Fruit fly (Drosophila melanogaster) whole organism, embryonic: ENCODE results near the gene Coq2.
A peak's percentile ranks its signal among the peaks of the same experiment; 100 is the strongest.

Experiments used
- Abd-B ChIP-seq: fragments of 200-800 bp; sonication (Bioruptor generic); optimal IDR thresholded peaks from 2 replicates; lab custom pipeline; 2018; ENCODE audit warnings: missing biosample characterization, mild to moderate bottlenecking, missing genetic modification characterization, moderate library complexity
- CG10274 ChIP-seq: fragments of 200-800 bp; sonication (Bioruptor generic); optimal IDR thresholded peaks from 3 replicates; lab custom pipeline; 2017; ENCODE audit warnings: missing biosample characterization, mild to moderate bottlenecking, missing genetic modification characterization
- CG10431 ChIP-seq: fragments of 200-800 bp; sonication (Bioruptor generic); optimal IDR thresholded peaks from 3 replicates; lab custom pipeline; 2018; ENCODE audit warnings: missing biosample characterization, mild to moderate bottlenecking, missing genetic modification characterization
- CG10654 ChIP-seq: fragments of 200-800 bp; sonication (Bioruptor generic); optimal IDR thresholded peaks from 2 replicates; lab custom pipeline; 2016; ENCODE audit warnings: missing biosample characterization, missing genetic modification characterization
- CG10979 ChIP-seq: fragments of 200-800 bp; sonication (Bioruptor generic); optimal IDR thresholded peaks from 2 replicates; lab custom pipeline; 2018; ENCODE audit warnings: missing biosample characterization, mild to moderate bottlenecking, missing genetic modification characterization, moderate library complexity
- CG11696 ChIP-seq: fragments of 200-800 bp; sonication (Bioruptor generic); IDR thresholded peaks from 2 replicates; pipeline ENCODE4 v1.3.6; 2022; ENCODE audit warnings: missing biosample characterization, missing genetic modification characterization
- CG12299 ChIP-seq: fragments of 200-800 bp; sonication (Bioruptor generic); optimal IDR thresholded peaks from 2 replicates; lab custom pipeline; 2018; ENCODE audit warnings: missing biosample characterization, mild to moderate bottlenecking, missing genetic modification characterization
- CG13424 ChIP-seq: fragments of 200-800 bp; sonication (Bioruptor generic); optimal IDR thresholded peaks from 2 replicates; lab custom pipeline; 2019; ENCODE audit warnings: missing biosample characterization, mild to moderate bottlenecking, missing genetic modification characterization, moderate library complexity
- CG15011 ChIP-seq: fragments of 200-800 bp; sonication (Bioruptor generic); optimal IDR thresholded peaks from 3 replicates; lab custom pipeline; 2018; ENCODE audit warnings: missing biosample characterization, mild to moderate bottlenecking, missing genetic modification characterization
- CG15696 ChIP-seq: fragments of 200-800 bp; sonication (Bioruptor generic); optimal IDR thresholded peaks from 2 replicates; lab custom pipeline; 2019; ENCODE audit warnings: missing biosample characterization, mild to moderate bottlenecking, missing genetic modification characterization, moderate library complexity
- CG1602 ChIP-seq: fragments of 200-800 bp; sonication (Bioruptor generic); optimal IDR thresholded peaks from 3 replicates; lab custom pipeline; 2016; ENCODE audit warnings: missing biosample characterization, missing genetic modification characterization
- CG17829 ChIP-seq: fragments of 200-800 bp; optimal IDR thresholded peaks from 2 replicates; lab custom pipeline; 2019; ENCODE audit warnings: missing biosample characterization, mild to moderate bottlenecking, missing genetic modification characterization, moderate library complexity
- CG2712 ChIP-seq: fragments of 200-800 bp; optimal IDR thresholded peaks from 3 replicates; lab custom pipeline; 2019; ENCODE audit warnings: missing biosample characterization, mild to moderate bottlenecking, missing genetic modification characterization, moderate library complexity
- CG30020 ChIP-seq: fragments of 200-800 bp; optimal IDR thresholded peaks from 2 replicates; lab custom pipeline; 2019; ENCODE audit warnings: missing biosample characterization, mild to moderate bottlenecking, missing genetic modification characterization, moderate library complexity
- CG4820 ChIP-seq: fragments of 200-800 bp; sonication (Bioruptor generic); optimal IDR thresholded peaks from 3 replicates; lab custom pipeline; 2016; ENCODE audit warnings: missing biosample characterization, missing genetic modification characterization
- CG5245 ChIP-seq: fragments of 200-800 bp; sonication (Bioruptor generic); optimal IDR thresholded peaks from 3 replicates; lab custom pipeline; 2016; ENCODE audit warnings: missing biosample characterization, missing genetic modification characterization
- CG7786 ChIP-seq: fragments of 200-800 bp; sonication (Bioruptor generic); optimal IDR thresholded peaks from 2 replicates; lab custom pipeline; 2016; ENCODE audit warnings: missing biosample characterization, missing genetic modification characterization
- D19A ChIP-seq: fragments of 200-800 bp; optimal IDR thresholded peaks from 3 replicates; lab custom pipeline; 2019; ENCODE audit warnings: missing biosample characterization, mild to moderate bottlenecking, missing genetic modification characterization, moderate library complexity
- Dek ChIP-seq: fragments of 200-800 bp; sonication (Bioruptor generic); optimal IDR thresholded peaks from 3 replicates; lab custom pipeline; 2019; ENCODE audit warnings: missing biosample characterization, mild to moderate bottlenecking, missing genetic modification characterization, moderate library complexity
- Dfd ChIP-seq, 2 experiments: fragments of >200 bp; optimal IDR thresholded peaks; 2 replicates each; lab custom pipeline; 2017; ENCODE audit warnings: missing biosample characterization in 2 of 2, missing genetic modification characterization in 2 of 2
- Dll ChIP-seq: fragments of 200-800 bp; sonication (Bioruptor generic); IDR thresholded peaks from 4 replicates; pipeline ENCODE4 v1.3.6; 2022; ENCODE audit warnings: missing biosample characterization, missing genetic modification characterization; ENCODE audit not compliant: partially characterized antibody
- Elba2 ChIP-seq: fragments of 200-800 bp; sonication (Bioruptor generic); optimal IDR thresholded peaks from 3 replicates; lab custom pipeline; 2016; ENCODE audit warnings: missing biosample characterization, missing genetic modification characterization
- Ets97D ChIP-seq: fragments of 200-800 bp; sonication (Bioruptor generic); optimal IDR thresholded peaks from 3 replicates; lab custom pipeline; 2016; ENCODE audit warnings: missing biosample characterization, missing genetic modification characterization
- Gug ChIP-seq: fragments of 200-800 bp; sonication (Bioruptor generic); IDR thresholded peaks from 4 replicates; pipeline ENCODE4 v1.3.6; 2022; ENCODE audit warnings: missing biosample characterization, missing genetic modification characterization
- HHEX ChIP-seq: fragments of 200-800 bp; sonication (Bioruptor generic); optimal IDR thresholded peaks from 3 replicates; lab custom pipeline; 2017; ENCODE audit warnings: missing biosample characterization, mild to moderate bottlenecking, missing genetic modification characterization, missing genetic modification reagents
- HLH4C ChIP-seq: fragments of 200-800 bp; sonication (Bioruptor generic); IDR thresholded peaks from 3 replicates; pipeline ENCODE4 v1.3.6; 2022; ENCODE audit warnings: missing biosample characterization, missing genetic modification characterization; ENCODE audit not compliant: partially characterized antibody
- Hr3 ChIP-seq: fragments of 200-800 bp; sonication (Bioruptor generic); optimal IDR thresholded peaks from 3 replicates; lab custom pipeline; 2016; ENCODE audit warnings: missing biosample characterization, missing genetic modification characterization
- Meics ChIP-seq: fragments of 200-800 bp; sonication (Bioruptor generic); optimal IDR thresholded peaks from 2 replicates; lab custom pipeline; 2017; ENCODE audit warnings: missing biosample characterization, mild to moderate bottlenecking, missing genetic modification characterization
- Sox102F ChIP-seq: fragments of 200-800 bp; sonication (Bioruptor generic); optimal IDR thresholded peaks from 2 replicates; lab custom pipeline; 2018; ENCODE audit warnings: missing biosample characterization, mild to moderate bottlenecking, missing genetic modification characterization, moderate library complexity
- Ssrp ChIP-seq: fragments of 200-800 bp; sonication (Bioruptor generic); optimal IDR thresholded peaks from 2 replicates; lab custom pipeline; 2018; ENCODE audit warnings: missing biosample characterization, mild to moderate bottlenecking, missing genetic modification characterization, moderate library complexity
- al ChIP-seq: fragments of 200-800 bp; sonication (Bioruptor generic); IDR thresholded peaks from 2 replicates; pipeline ENCODE4 v1.3.6; 2022; ENCODE audit warnings: missing biosample characterization, missing genetic modification characterization
- bbx ChIP-seq: fragments of 200-800 bp; sonication (Bioruptor generic); IDR thresholded peaks from 2 replicates; pipeline ENCODE4 v1.3.6; 2022; ENCODE audit warnings: missing biosample characterization, missing genetic modification characterization; ENCODE audit not compliant: partially characterized antibody
- bcd ChIP-seq: fragments of 200-800 bp; sonication (Bioruptor generic); optimal IDR thresholded peaks from 2 replicates; lab custom pipeline; 2017; ENCODE audit warnings: missing biosample characterization, mild to moderate bottlenecking, missing genetic modification characterization
- danr ChIP-seq: fragments of 200-800 bp; sonication (Bioruptor generic); IDR thresholded peaks from 2 replicates; pipeline ENCODE4 v1.3.6; 2022; ENCODE audit warnings: missing biosample characterization, missing genetic modification characterization
- grn ChIP-seq: fragments of 200-800 bp; sonication (Bioruptor generic); optimal IDR thresholded peaks from 3 replicates; lab custom pipeline; 2017; ENCODE audit warnings: missing biosample characterization, missing genetic modification characterization
- hb ChIP-seq: fragments of 200-800 bp; sonication (Bioruptor generic); IDR thresholded peaks from 3 replicates; pipeline ENCODE4 v1.3.6; 2022; ENCODE audit warnings: missing biosample characterization, missing genetic modification characterization; ENCODE audit not compliant: partially characterized antibody
- insv ChIP-seq, 2 experiments: fragments of 200-800 bp; sonication (Bioruptor generic); optimal IDR thresholded peaks; 3 replicates each; lab custom pipeline; 2016 to 2018; ENCODE audit warnings: missing biosample characterization in 2 of 2, missing genetic modification characterization in 2 of 2
- knrl ChIP-seq: fragments of 200-800 bp; sonication (Bioruptor generic); IDR thresholded peaks from 3 replicates; pipeline ENCODE4 v1.3.6; 2022; ENCODE audit warnings: missing biosample characterization, missing genetic modification characterization; ENCODE audit not compliant: partially characterized antibody
- lov ChIP-seq, 2 experiments: fragments of 200-800 bp in 1 of 2; fragments of >200 bp in 1 of 2; sonication (Bioruptor generic) in 1 of 2; IDR thresholded peaks in 1 of 2; optimal IDR thresholded peaks in 1 of 2; 2 replicates in 1 of 2; 3 replicates in 1 of 2; pipeline versions ENCODE4 v1.3.6 to Lab custom; 2017 to 2022; ENCODE audit warnings: missing biosample characterization in 1 of 2, missing genetic modification characterization in 1 of 2
- mld ChIP-seq: fragments of 200-800 bp; sonication (Bioruptor generic); IDR thresholded peaks from 3 replicates; pipeline ENCODE4 v1.3.6; 2022; ENCODE audit warnings: missing biosample characterization, missing genetic modification characterization; ENCODE audit not compliant: partially characterized antibody
- nau ChIP-seq: fragments of 200-800 bp; sonication (Bioruptor generic); optimal IDR thresholded peaks from 3 replicates; lab custom pipeline; 2017; ENCODE audit warnings: missing biosample characterization, mild to moderate bottlenecking, missing genetic modification characterization, missing genetic modification reagents
- nerfin-1 ChIP-seq: fragments of 200-800 bp; sonication (Bioruptor generic); optimal IDR thresholded peaks from 3 replicates; lab custom pipeline; 2019; ENCODE audit warnings: missing biosample characterization, mild to moderate bottlenecking, missing genetic modification characterization, moderate library complexity
- phol ChIP-seq: fragments of 200-800 bp; sonication (Bioruptor generic); optimal IDR thresholded peaks from 3 replicates; lab custom pipeline; 2018; ENCODE audit warnings: missing biosample characterization, mild to moderate bottlenecking, missing genetic modification characterization, moderate library complexity
- row ChIP-seq: fragments of 200-800 bp; sonication (Bioruptor generic); IDR thresholded peaks from 3 replicates; pipeline ENCODE4 v1.3.6; 2022; ENCODE audit warnings: missing biosample characterization, missing genetic modification characterization
- ssp ChIP-seq: fragments of 200-800 bp; sonication (Bioruptor generic); IDR thresholded peaks from 2 replicates; pipeline ENCODE4 v1.3.6; 2022; ENCODE audit warnings: missing biosample characterization, missing genetic modification characterization
- trh ChIP-seq: fragments of 200-800 bp; sonication (Bioruptor generic); optimal IDR thresholded peaks from 2 replicates; lab custom pipeline; 2016; ENCODE audit warnings: missing biosample characterization, missing genetic modification characterization
- wdn ChIP-seq: fragments of 200-800 bp; sonication (Bioruptor generic); IDR thresholded peaks from 2 replicates; pipeline ENCODE4 v1.3.6; 2022; ENCODE audit warnings: missing biosample characterization, missing genetic modification characterization
- z ChIP-seq: fragments of 200-800 bp; sonication (Bioruptor generic); IDR thresholded peaks from 3 replicates; pipeline ENCODE4 v1.3.6; 2022; ENCODE audit warnings: missing biosample characterization, missing genetic modification characterization
- zen ChIP-seq: fragments of 200-800 bp; sonication (Bioruptor generic); optimal IDR thresholded peaks from 3 replicates; lab custom pipeline; 2018; ENCODE audit warnings: missing biosample characterization, mild to moderate bottlenecking, missing genetic modification characterization, moderate library complexity

Coq2 gene

dm6 chr3R:8362259-8362876, 46.0 kb upstream of the Coq2 start, which contains the start of the genes Veneno and CG7963 (continued):
- TF ChIP-seq CG5245 (GFP tag; lab: Kevin White, UChicago) (no peak), CG11696 (GFP tag; lab: Robert Waterston, UW) (no peak), CG10979 (tag; lab: Kevin White, UChicago) (peak; percentile 28), lov (optimal IDR thresholded peaks at IDR 0.05; lab: Kevin White, UChicago) (no peak), lov (GFP tag; IDR thresholded peaks at IDR 0.05; lab: Robert Waterston, UW) (no peak), wdn (no peak), danr (no peak), HLH4C (GFP tag; lab: Robert Waterston, UW) (no peak), Abd-B (peak; percentile 37), al (no peak), CG17829 (tag; lab: Kevin White, UChicago) (peak; percentile 67), bcd (peak; percentile 16), nerfin-1 (tag; lab: Kevin White, UChicago) (peak; percentile 30), row (GFP tag; lab: Robert Waterston, UW) (peak; percentile 72), bbx (GFP tag; lab: Robert Waterston, UW) (peak; percentile 29; the same call in 1 of the 2 replicates), CG7786 (GFP tag; lab: Kevin White, UChicago) (no peak), CG30020 (tag; lab: Kevin White, UChicago) (peak; percentile 93), CG1602 (peak; percentile 20), z (GFP tag; lab: Robert Waterston, UW) (no peak), Meics (GFP tag; lab: Kevin White, UChicago) (peak; percentile 27), Ets97D (GFP tag; lab: Kevin White, UChicago) (peak; percentile 27), ssp (GFP tag; lab: Robert Waterston, UW) (peak; percentile 97), Dll (GFP tag; lab: Robert Waterston, UW) (peak; percentile 35; the same call in 1 of the 4 replicates), Gug (no peak), CG15011 (GFP tag; lab: Kevin White, UChicago) (no peak), CG13424 (tag; lab: Kevin White, UChicago) (peak; percentile 42), CG10274 (GFP tag; lab: Kevin White, UChicago) (no peak), CG15696 (peak; percentile 20), nau (GFP tag; lab: Kevin White, UChicago) (no peak), hb (GFP tag; lab: Robert Waterston, UW) (no peak), grn (no peak), trh (GFP tag; lab: Kevin White, UChicago) (no peak), D19A (tag; lab: Kevin White, UChicago) (peak; percentile 43), phol (tag; lab: Kevin White, UChicago) (peak; percentile 54), Sox102F (GFP tag; lab: Kevin White, UChicago) (peak; percentile 47), CG12299 (tag; lab: Kevin White, UChicago) (peak; percentile 21), HHEX (GFP tag; lab: Kevin White, UChicago) (no peak), Elba2 (GFP tag; lab: Kevin White, UChicago) (no peak), Hr3 (GFP tag; lab: Kevin White, UChicago) (peak; percentile 17), CG2712 (tag; lab: Kevin White, UChicago) (peak; percentile 77), CG10654 (GFP tag; lab: Kevin White, UChicago) (peak; percentile 4), CG4820 (GFP tag; lab: Kevin White, UChicago) (peak; percentile 18), Dek (tag; lab: Kevin White, UChicago) (peak; percentile 5), CG10431 (GFP tag; lab: Kevin White, UChicago) (no peak), insv (GFP tag; optimal IDR thresholded peaks at IDR 0.05; lab: Kevin White, UChicago) (no peak), knrl (GFP tag; lab: Robert Waterston, UW) (0 out of 3 replicates have a peak, but pooled peaks have one; percentile 40), Dfd (GFP tag; optimal IDR thresholded peaks at IDR 0.05; lab: Kevin White, UChicago) (peak in 1 of 2 experiments; percentile 3), Ssrp (tag; lab: Kevin White, UChicago) (peak; percentile 36), mld (GFP tag; lab: Robert Waterston, UW) (no peak), zen (tag; lab: Kevin White, UChicago) (peak; percentile 25)
